Worm (Caenorhabditis elegans) whole organism, early embryonic: ENCODE results near the gene C53C11.5.

Experiments used
- aly-1 ChIP-seq: sonication (generic microtip); optimal IDR thresholded peaks from 2 replicates; lab custom pipeline; 2016; ENCODE audit warnings: missing genetic modification characterization, missing compliant biosample characterization
- ets-7 ChIP-seq: sonication (generic microtip); optimal IDR thresholded peaks from 2 replicates; lab custom pipeline; 2016; ENCODE audit warnings: missing genotype, missing genetic modification characterization, missing compliant biosample characterization
- flt-1 ChIP-seq: fragments of 200-800 bp; sonication (Bioruptor generic); IDR thresholded peaks from 2 replicates; pipeline ENCODE4 v1.3.6; 2022; ENCODE audit warnings: missing genetic modification characterization, missing compliant biosample characterization
- hmg-4 ChIP-seq: fragments of 200-800 bp; sonication (Bioruptor generic); optimal IDR thresholded peaks from 2 replicates; lab custom pipeline; 2018; ENCODE audit warnings: mild to moderate bottlenecking, missing genetic modification characterization, missing compliant biosample characterization
- pes-1 ChIP-seq: fragments of 200-800 bp; sonication (Bioruptor generic); IDR thresholded peaks from 2 replicates; pipeline ENCODE4 v1.3.6; 2022; ENCODE audit warnings: missing genetic modification reagents, missing genetic modification characterization, missing compliant biosample characterization
- sea-1 ChIP-seq: fragments of 200-800 bp; sonication (Bioruptor generic); conservative IDR thresholded peaks from 2 replicates; pipeline ENCODE4 v1.3.6; 2022; ENCODE audit warnings: missing genetic modification characterization, missing compliant biosample characterization

DNA sequence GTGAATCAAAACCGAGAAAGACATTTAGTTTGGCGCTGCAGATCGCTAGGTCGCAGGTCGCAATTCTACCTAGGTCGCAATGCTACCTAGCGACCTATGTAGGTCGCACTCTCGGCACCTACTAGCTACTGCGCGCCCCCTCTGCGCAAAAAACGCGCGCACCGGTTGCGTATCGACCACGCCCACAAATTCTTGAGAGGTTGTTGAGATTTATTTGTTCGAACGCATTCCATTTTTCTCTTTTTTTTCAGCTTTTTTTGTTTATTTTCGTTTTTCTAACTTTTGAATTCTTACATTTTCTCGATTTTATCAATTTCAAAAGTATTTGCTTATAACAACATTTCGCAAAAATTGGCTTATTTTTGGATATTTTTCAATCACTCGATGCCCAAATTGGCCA, 32.0 kb upstream of the C53C11.5 start, which contains the start of gene C33E10.10:
- no peak for TF ChIP-seq hmg-4 (GFP tag; lab: Kevin White, UChicago)
- no peak for TF ChIP-seq aly-1 (tag; lab: Kevin White, UChicago)
- no peak for TF ChIP-seq flt-1 (GFP tag; lab: Robert Waterston, UW)
- no peak for TF ChIP-seq sea-1 (GFP tag; lab: Robert Waterston, UW)
- TF ChIP-seq ets-7 (tag; lab: Kevin White, UChicago): no peak
- no peak for TF ChIP-seq pes-1 (GFP tag; lab: Robert Waterston, UW)
